Fruit fly (Drosophila melanogaster) whole organism, wandering third instar larva: ENCODE measurements around the gene CG4004.

Experiments
- Abd-B ChIP-seq: fragments of >200 bp; optimal IDR thresholded peaks from 2 replicates; lab custom pipeline; 2017; ENCODE audit warnings: missing biosample characterization, missing genetic modification characterization
- CG32264 ChIP-seq: fragments of 200-800 bp; sonication (Bioruptor generic); optimal IDR thresholded peaks from 2 replicates; lab custom pipeline; 2016; ENCODE audit warnings: missing biosample characterization, missing genetic modification characterization
- CG9705 ChIP-seq: fragments of 200-800 bp; sonication (Bioruptor generic); optimal IDR thresholded peaks from 2 replicates; lab custom pipeline; 2018; ENCODE audit warnings: missing biosample characterization, mild to moderate bottlenecking, missing genetic modification characterization
- CrebA ChIP-seq: fragments of 200-800 bp; sonication (Bioruptor generic); optimal IDR thresholded peaks from 2 replicates; lab custom pipeline; 2016; ENCODE audit warnings: missing biosample characterization, mild to moderate bottlenecking, missing genetic modification characterization, borderline replicate concordance
- Dfd ChIP-seq: fragments of >200 bp; optimal IDR thresholded peaks from 2 replicates; lab custom pipeline; 2017; ENCODE audit warnings: missing biosample characterization, missing genetic modification characterization
- Dif ChIP-seq: fragments of 200-275, 200-300 bp; sonication (Bioruptor generic); optimal IDR thresholded peaks from 2 replicates; lab custom pipeline; 2018; ENCODE audit warnings: missing biosample characterization, missing genetic modification characterization; ENCODE audit not compliant: partially characterized antibody
- GATAd ChIP-seq: sonication (Bioruptor generic); optimal IDR thresholded peaks from 2 replicates; lab custom pipeline; 2016; ENCODE audit warnings: missing biosample characterization, missing genetic modification characterization
- HLH106 ChIP-seq: fragments of 200-800 bp; optimal IDR thresholded peaks from 3 replicates; lab custom pipeline; 2019; ENCODE audit warnings: missing biosample characterization, mild to moderate bottlenecking, missing genetic modification characterization, moderate library complexity
- Hnf4 ChIP-seq: fragments of 200-800 bp; sonication (Bioruptor generic); optimal IDR thresholded peaks from 2 replicates; lab custom pipeline; 2016; ENCODE audit warnings: missing biosample characterization, mild to moderate bottlenecking, missing genetic modification characterization
- Hr78 ChIP-seq: fragments of >200 bp; optimal IDR thresholded peaks from 2 replicates; lab custom pipeline; 2017; ENCODE audit warnings: missing biosample characterization, missing genetic modification characterization
- Hr83 ChIP-seq: fragments of 200-300 bp; sonication (Bioruptor generic); optimal IDR thresholded peaks from 2 replicates; lab custom pipeline; 2016; ENCODE audit warnings: missing biosample characterization, mild to moderate bottlenecking, missing genetic modification characterization, moderate library complexity; ENCODE audit not compliant: poor library complexity, severe bottlenecking
- Jra ChIP-seq: sonication (Bioruptor generic); optimal IDR thresholded peaks from 2 replicates; lab custom pipeline; 2016; ENCODE audit warnings: missing biosample characterization, missing genetic modification characterization
- Mio ChIP-seq: sonication (Bioruptor generic); optimal IDR thresholded peaks from 2 replicates; lab custom pipeline; 2016; ENCODE audit warnings: missing biosample characterization, missing genetic modification characterization
- Myc ChIP-seq: fragments of >200 bp; optimal IDR thresholded peaks from 2 replicates; lab custom pipeline; 2017
- N ChIP-seq: fragments of >200 bp; optimal IDR thresholded peaks from 2 replicates; lab custom pipeline; 2018; ENCODE audit warnings: missing biosample characterization, missing external identifiers, missing genetic modification characterization
- OdsH ChIP-seq: fragments of 200-800 bp; sonication (Bioruptor generic); optimal IDR thresholded peaks from 2 replicates; lab custom pipeline; 2016; ENCODE audit warnings: missing biosample characterization, mild to moderate bottlenecking, missing genetic modification characterization
- Rel ChIP-seq, 2 experiments: fragments of 200-800 bp; sonication (Bioruptor generic) in 1 of 2; optimal IDR thresholded peaks; 2 replicates in 1 of 2; 3 replicates in 1 of 2; lab custom pipeline; 2016 to 2019; ENCODE audit warnings: mild to moderate bottlenecking in 2 of 2, missing biosample characterization in 2 of 2, missing genetic modification characterization in 2 of 2, moderate library complexity in 1 of 2
- Sp1 ChIP-seq: fragments of 200-800 bp; sonication (Bioruptor generic); optimal IDR thresholded peaks from 3 replicates; lab custom pipeline; 2019; ENCODE audit warnings: missing biosample characterization, mild to moderate bottlenecking, missing genetic modification characterization, moderate library complexity
- Vsx2 ChIP-seq: fragments of 200-300, 225-300 bp; sonication (Bioruptor generic); optimal IDR thresholded peaks from 2 replicates; lab custom pipeline; 2018; ENCODE audit warnings: missing biosample characterization, missing genetic modification characterization; ENCODE audit not compliant: partially characterized antibody
- br ChIP-seq: fragments of 200-800 bp; sonication (Bioruptor generic); optimal IDR thresholded peaks from 2 replicates; lab custom pipeline; 2016; ENCODE audit warnings: missing biosample characterization, missing genetic modification characterization
- brk ChIP-seq: fragments of 200-800 bp; sonication (Bioruptor generic); optimal IDR thresholded peaks from 2 replicates; lab custom pipeline; 2016; ENCODE audit warnings: missing biosample characterization, mild to moderate bottlenecking, missing genetic modification characterization
- dl ChIP-seq, 2 experiments: fragments of 175-275, 200-275 bp in 1 of 2; fragments of 200-275 bp in 1 of 2; sonication (Bioruptor generic); optimal IDR thresholded peaks; lab custom pipeline; 2018; ENCODE audit warnings: mild to moderate bottlenecking in 2 of 2, missing biosample characterization in 2 of 2, missing genetic modification characterization in 2 of 2, moderate library complexity in 2 of 2; ENCODE audit not compliant: partially characterized antibody in 2 of 2, insufficient read depth in 1 of 2
- dmrt93B ChIP-seq: fragments of 200-800 bp; sonication (Bioruptor generic); optimal IDR thresholded peaks from 2 replicates; lab custom pipeline; 2018; ENCODE audit warnings: missing biosample characterization, mild to moderate bottlenecking, missing genetic modification characterization
- dsf ChIP-seq: sonication (Bioruptor generic); optimal IDR thresholded peaks from 2 replicates; lab custom pipeline; 2016; ENCODE audit warnings: missing biosample characterization, missing genetic modification characterization, borderline replicate concordance
- ey ChIP-seq: fragments of 200-800 bp; sonication (Bioruptor generic); optimal IDR thresholded peaks from 2 replicates; lab custom pipeline; 2016; ENCODE audit warnings: missing biosample characterization, missing genetic modification characterization
- foxo ChIP-seq, 2 experiments: fragments of 200-800 bp; sonication (Bioruptor generic); optimal IDR thresholded peaks; 2 replicates in 1 of 2; 3 replicates in 1 of 2; lab custom pipeline; 2016 to 2017; ENCODE audit warnings: missing biosample characterization in 2 of 2, missing genetic modification characterization in 2 of 2
- fru ChIP-seq: fragments of 200-800 bp; sonication (Bioruptor generic); optimal IDR thresholded peaks from 3 replicates; lab custom pipeline; 2016; ENCODE audit warnings: missing biosample characterization, mild to moderate bottlenecking, missing genetic modification characterization
- h ChIP-seq: fragments of 200-800 bp; sonication (Bioruptor generic); optimal IDR thresholded peaks from 3 replicates; lab custom pipeline; 2016; ENCODE audit warnings: missing biosample characterization, mild to moderate bottlenecking, missing genetic modification characterization
- jim ChIP-seq: fragments of 175-275, 200-325 bp; sonication (Bioruptor generic); optimal IDR thresholded peaks from 2 replicates; lab custom pipeline; 2016; ENCODE audit warnings: missing biosample characterization, mild to moderate bottlenecking, missing genetic modification characterization
- lola ChIP-seq: fragments of >200 bp; optimal IDR thresholded peaks from 2 replicates; lab custom pipeline; 2017; ENCODE audit warnings: missing biosample characterization, missing genetic modification characterization
- pan ChIP-seq: fragments of >200 bp; optimal IDR thresholded peaks from 2 replicates; lab custom pipeline; 2017
- psq ChIP-seq: fragments of 200-800 bp; sonication (Bioruptor generic); optimal IDR thresholded peaks from 3 replicates; lab custom pipeline; 2017; ENCODE audit warnings: missing biosample characterization, mild to moderate bottlenecking, missing genetic modification characterization, moderate library complexity
- rgr ChIP-seq: fragments of 200-800 bp; sonication (Bioruptor generic); optimal IDR thresholded peaks from 3 replicates; lab custom pipeline; 2016; ENCODE audit warnings: missing biosample characterization, mild to moderate bottlenecking, missing genetic modification characterization
- sage ChIP-seq: fragments of 200-800 bp; sonication (Bioruptor generic); optimal IDR thresholded peaks from 2 replicates; lab custom pipeline; 2016; ENCODE audit warnings: missing biosample characterization, mild to moderate bottlenecking, missing genetic modification characterization
- sv ChIP-seq: fragments of 200-800 bp; sonication (Bioruptor generic); optimal IDR thresholded peaks from 3 replicates; lab custom pipeline; 2016; ENCODE audit warnings: missing biosample characterization, missing genetic modification characterization
- tai ChIP-seq: sonication (Bioruptor generic); optimal IDR thresholded peaks from 2 replicates; lab custom pipeline; 2016; ENCODE audit warnings: missing biosample characterization, missing genetic modification characterization
- usp ChIP-seq: fragments of >200 bp; optimal IDR thresholded peaks from 2 replicates; lab custom pipeline; 2017; ENCODE audit warnings: missing biosample characterization, missing genetic modification characterization
- woc ChIP-seq: sonication (Bioruptor generic); optimal IDR thresholded peaks from 2 replicates; lab custom pipeline; 2016; ENCODE audit warnings: missing biosample characterization, mild to moderate bottlenecking, missing genetic modification characterization

The CG4004 gene

DNA sequence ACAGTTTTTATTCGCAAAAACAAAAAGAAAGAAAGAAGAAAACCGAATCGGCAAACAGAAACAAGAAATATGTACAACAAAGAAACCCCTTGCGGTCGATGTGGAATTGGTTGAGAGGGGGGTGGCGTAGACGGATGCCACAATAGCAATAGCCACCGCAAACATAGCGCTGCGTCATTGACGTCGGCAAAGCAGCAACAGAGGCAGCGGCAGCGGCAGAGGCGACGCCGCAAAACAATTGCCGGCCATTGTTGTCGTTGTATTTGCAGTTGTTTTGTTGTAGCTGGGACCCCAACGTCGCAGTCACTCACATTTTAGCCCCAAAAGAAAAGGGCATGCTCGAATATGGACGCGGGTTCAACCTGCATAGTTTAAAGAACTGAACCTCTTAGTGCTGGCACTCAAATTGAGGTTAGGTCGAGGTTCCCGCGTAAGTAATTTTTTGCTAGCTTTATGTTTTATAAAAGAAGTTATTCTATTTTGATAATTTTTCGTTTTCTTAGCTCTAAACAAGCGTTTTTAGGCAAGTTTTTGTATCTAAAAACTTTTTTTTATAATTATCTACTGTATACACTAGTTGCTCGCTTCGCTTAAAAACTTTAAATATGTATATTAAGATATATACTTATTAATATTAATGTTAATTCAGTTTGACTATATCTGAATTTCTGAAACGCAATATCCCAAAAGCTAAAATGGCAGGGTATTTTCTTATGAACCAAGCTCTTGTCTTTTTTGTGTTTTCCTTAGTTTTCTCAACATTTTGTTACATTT is 11.8 kb downstream of the CG4004 start:
- TF ChIP-seq Hr83 (GFP tag; lab: Kevin White, UChicago) (peak; percentile 33), CrebA (GFP tag; lab: Kevin White, UChicago) (peak; percentile 2), sv (peak; percentile 65), brk (GFP tag; lab: Kevin White, UChicago) (no peak), rgr (GFP tag; lab: Kevin White, UChicago) (peak; percentile 79), HLH106 (tag; lab: Kevin White, UChicago) (peak; percentile 80), Hr78 (no peak), GATAd (GFP tag; lab: Kevin White, UChicago) (no peak), Dif (GFP tag; lab: Kevin White, UChicago) (peak; percentile 9), Myc (lab: Kevin White, UChicago) (no peak), N (GFP tag; lab: Kevin White, UChicago) (no peak), fru (GFP tag; lab: Kevin White, UChicago) (peak; percentile 70), foxo (GFP tag; optimal IDR thresholded peaks at IDR 0.05; lab: Kevin White, UChicago) (peak in 1 of 2 experiments; percentile 85), Abd-B (GFP tag; lab: Kevin White, UChicago) (no peak), Sp1 (peak; percentile 74), Rel (GFP tag; optimal IDR thresholded peaks at IDR 0.05; lab: Kevin White, UChicago) (no peak), Rel (tag; optimal IDR thresholded peaks at IDR 0.05; lab: Kevin White, UChicago) (no peak), lola (GFP tag; lab: Kevin White, UChicago) (no peak), pan (lab: Kevin White, UChicago) (peak; percentile 43), Dfd (GFP tag; lab: Kevin White, UChicago) (no peak), br (no peak), dsf (GFP tag; lab: Kevin White, UChicago) (no peak), psq (no peak), CG32264 (GFP tag; lab: Kevin White, UChicago) (no peak), tai (no peak), Jra (GFP tag; lab: Kevin White, UChicago) (no peak), jim (peak; percentile 60), ey (GFP tag; lab: Kevin White, UChicago) (peak; percentile 69), CG9705 (no peak), usp (GFP tag; lab: Kevin White, UChicago) (no peak), Mio (GFP tag; lab: Kevin White, UChicago) (no peak), dl (GFP tag; optimal IDR thresholded peaks at IDR 0.05; lab: Kevin White, UChicago; ENCODE audit: insufficient read depth in 1 of 2, partially characterized antibody in 2 of 2) (peak; percentile 6 to 31), Hnf4 (GFP tag; lab: Kevin White, UChicago) (no peak), sage (GFP tag; lab: Kevin White, UChicago) (no peak), dmrt93B (GFP tag; lab: Kevin White, UChicago) (peak; percentile 85), Vsx2 (GFP tag; lab: Kevin White, UChicago) (no peak), OdsH (GFP tag; lab: Kevin White, UChicago) (peak; percentile 80), woc (GFP tag; lab: Kevin White, UChicago) (no peak), h (GFP tag; lab: Kevin White, UChicago) (peak; percentile 28)

DNA sequence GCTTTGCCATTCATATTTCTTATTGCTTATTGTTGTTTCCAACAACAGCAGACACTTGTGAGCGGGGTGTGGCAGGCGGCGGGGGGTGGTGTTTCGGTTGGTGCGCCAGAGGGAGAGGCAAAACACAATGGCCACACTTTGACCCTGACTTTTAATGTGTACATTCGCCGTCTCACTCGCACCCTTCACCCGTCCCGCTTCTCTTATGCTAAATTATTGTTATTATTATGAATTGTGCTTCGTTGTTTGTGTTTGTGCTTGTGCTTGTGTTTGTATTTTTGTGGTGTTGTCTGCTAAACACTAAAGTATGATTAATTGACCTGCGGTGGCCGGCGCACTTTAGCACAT is 12.3 kb downstream of the CG4004 start:
- TF ChIP-seq psq, result peak; percentile 82
- no peak for TF ChIP-seq dl (GFP tag; optimal IDR thresholded peaks at IDR 0.05; lab: Kevin White, UChicago; ENCODE audit: insufficient read depth in 1 of 2, partially characterized antibody in 2 of 2)
- peak; percentile 5 for TF ChIP-seq Hnf4 (GFP tag; lab: Kevin White, UChicago)
- TF ChIP-seq Rel (GFP tag; optimal IDR thresholded peaks at IDR 0.05; lab: Kevin White, UChicago), result no peak
- TF ChIP-seq Rel (tag; optimal IDR thresholded peaks at IDR 0.05; lab: Kevin White, UChicago), result peak; percentile 19
- TF ChIP-seq Dif (GFP tag; lab: Kevin White, UChicago), result peak; percentile 21
- no peak for TF ChIP-seq N (GFP tag; lab: Kevin White, UChicago)
